Fruit fly (Drosophila melanogaster) whole organism, embryonic: ENCODE data around the gene CG6055.
A peak's percentile ranks its signal among the peaks of the same experiment; 100 is the strongest.

Experiments
- ATbp ChIP-seq: fragments of 200-800 bp; sonication (Bioruptor generic); optimal IDR thresholded peaks from 2 replicates; lab custom pipeline; 2017; ENCODE audit warnings: missing biosample characterization, mild to moderate bottlenecking, missing genetic modification characterization, missing genetic modification reagents
- CG12104 ChIP-seq: fragments of 200-800 bp; sonication (Bioruptor generic); optimal IDR thresholded peaks from 3 replicates; lab custom pipeline; 2016; ENCODE audit warnings: missing biosample characterization, missing genetic modification characterization
- CG1233 ChIP-seq: fragments of 200-800 bp; sonication (Bioruptor generic); optimal IDR thresholded peaks from 4 replicates; lab custom pipeline; 2018; ENCODE audit warnings: missing biosample characterization, mild to moderate bottlenecking, missing genetic modification characterization
- CG13424 ChIP-seq: fragments of 200-800 bp; sonication (Bioruptor generic); optimal IDR thresholded peaks from 2 replicates; lab custom pipeline; 2019; ENCODE audit warnings: missing biosample characterization, mild to moderate bottlenecking, missing genetic modification characterization, moderate library complexity
- CG17328 ChIP-seq: fragments of 200-800 bp; sonication (Bioruptor generic); IDR thresholded peaks from 2 replicates; pipeline ENCODE4 v1.3.6; 2022; ENCODE audit warnings: missing biosample characterization, missing genetic modification characterization
- CG17361 ChIP-seq: fragments of 200-800 bp; sonication (Bioruptor generic); IDR thresholded peaks from 3 replicates; pipeline ENCODE4 v1.3.6; 2022; ENCODE audit warnings: missing biosample characterization, missing genetic modification characterization
- CG17385 ChIP-seq: fragments of 200-800 bp; sonication (Bioruptor generic); optimal IDR thresholded peaks from 3 replicates; lab custom pipeline; 2018; ENCODE audit warnings: missing biosample characterization, mild to moderate bottlenecking, missing genetic modification characterization
- CG17568 ChIP-seq: fragments of 200-800 bp; sonication (Bioruptor generic); optimal IDR thresholded peaks from 2 replicates; lab custom pipeline; 2018; ENCODE audit warnings: missing biosample characterization, mild to moderate bottlenecking, missing genetic modification characterization, moderate library complexity
- CG3163 ChIP-seq: fragments of 200-800 bp; sonication (Bioruptor generic); optimal IDR thresholded peaks from 3 replicates; lab custom pipeline; 2016; ENCODE audit warnings: missing biosample characterization, missing genetic modification characterization
- CG4360 ChIP-seq: fragments of 200-800 bp; sonication (Bioruptor generic); IDR thresholded peaks from 2 replicates; pipeline ENCODE4 v1.3.6; 2022; ENCODE audit warnings: missing biosample characterization, missing genetic modification characterization
- CG4854 ChIP-seq: fragments of 200-800 bp; sonication (Bioruptor generic); optimal IDR thresholded peaks from 2 replicates; lab custom pipeline; 2016; ENCODE audit warnings: missing biosample characterization, missing genetic modification characterization, inconsistent platforms
- CG6765 ChIP-seq: fragments of 200-800 bp; sonication (Bioruptor generic); optimal IDR thresholded peaks from 3 replicates; lab custom pipeline; 2017; ENCODE audit warnings: missing biosample characterization, mild to moderate bottlenecking, missing genetic modification characterization
- CG8388 ChIP-seq: fragments of 200-800 bp; sonication (Bioruptor generic); optimal IDR thresholded peaks from 2 replicates; lab custom pipeline; 2019; ENCODE audit warnings: missing biosample characterization, mild to moderate bottlenecking, missing genetic modification characterization, moderate library complexity
- CG9215 ChIP-seq: fragments of 200-800 bp; sonication (Bioruptor generic); IDR thresholded peaks from 2 replicates; pipeline ENCODE4 v1.3.6; 2022; ENCODE audit warnings: missing biosample characterization, missing genetic modification characterization
- Camta ChIP-seq: fragments of 200-800 bp; sonication (Bioruptor generic); optimal IDR thresholded peaks from 2 replicates; lab custom pipeline; 2016; ENCODE audit warnings: missing biosample characterization, missing genetic modification characterization
- D19A ChIP-seq: fragments of 200-800 bp; optimal IDR thresholded peaks from 3 replicates; lab custom pipeline; 2019; ENCODE audit warnings: missing biosample characterization, mild to moderate bottlenecking, missing genetic modification characterization, moderate library complexity
- Dll ChIP-seq: fragments of 200-800 bp; sonication (Bioruptor generic); IDR thresholded peaks from 4 replicates; pipeline ENCODE4 v1.3.6; 2022; ENCODE audit warnings: missing biosample characterization, missing genetic modification characterization; ENCODE audit not compliant: partially characterized antibody
- Dref ChIP-seq: fragments of 200-800 bp; sonication (Bioruptor generic); IDR thresholded peaks from 2 replicates; pipeline ENCODE4 v1.3.6; 2022; ENCODE audit warnings: missing biosample characterization, missing genetic modification characterization
- Drgx ChIP-seq: fragments of 200-800 bp; sonication (Bioruptor generic); IDR thresholded peaks from 2 replicates; pipeline ENCODE4 v1.3.6; 2022; ENCODE audit warnings: missing biosample characterization, missing genetic modification characterization
- Gsc ChIP-seq: fragments of 200-800 bp; sonication (Bioruptor generic); IDR thresholded peaks from 2 replicates; pipeline ENCODE4 v1.3.6; 2022; ENCODE audit warnings: missing biosample characterization, missing genetic modification characterization
- MBD-R2 ChIP-seq: fragments of 200-800 bp; sonication (Bioruptor generic); IDR thresholded peaks from 2 replicates; pipeline ENCODE4 v1.3.6; 2022; ENCODE audit warnings: missing biosample characterization, missing genetic modification characterization
- NC2β ChIP-seq: fragments of 200-800 bp; sonication (Bioruptor generic); optimal IDR thresholded peaks from 2 replicates; lab custom pipeline; 2016; ENCODE audit warnings: missing biosample characterization, missing genetic modification characterization
- NFAT ChIP-seq: fragments of 200-800 bp; sonication (Bioruptor generic); IDR thresholded peaks from 2 replicates; pipeline ENCODE4 v1.3.6; 2022; ENCODE audit warnings: missing biosample characterization, missing genetic modification characterization
- Neu2 ChIP-seq: fragments of 200-800 bp; sonication (Bioruptor generic); optimal IDR thresholded peaks from 3 replicates; lab custom pipeline; 2016; ENCODE audit warnings: missing biosample characterization, missing genetic modification characterization, borderline replicate concordance
- Nf-YC ChIP-seq: fragments of 200-800 bp; optimal IDR thresholded peaks from 3 replicates; lab custom pipeline; 2019; ENCODE audit warnings: missing biosample characterization, mild to moderate bottlenecking, missing genetic modification characterization, moderate library complexity
- NfI ChIP-seq: fragments of 200-800 bp; sonication (Bioruptor generic); optimal IDR thresholded peaks from 3 replicates; lab custom pipeline; 2018; ENCODE audit warnings: missing biosample characterization, mild to moderate bottlenecking, missing genetic modification characterization, moderate library complexity
- Pdp1 ChIP-seq, 2 experiments: fragments of 200-800 bp; sonication (Bioruptor generic); optimal IDR thresholded peaks; 3 replicates each; lab custom pipeline; 2016; ENCODE audit warnings: missing biosample characterization in 2 of 2, missing genetic modification characterization in 2 of 2, mild to moderate bottlenecking in 1 of 2, moderate library complexity in 1 of 2
- Side ChIP-seq: fragments of 200-800 bp; sonication (Bioruptor generic); optimal IDR thresholded peaks from 2 replicates; lab custom pipeline; 2016; ENCODE audit warnings: missing biosample characterization, missing genetic modification characterization
- Sox102F ChIP-seq: fragments of 200-800 bp; sonication (Bioruptor generic); optimal IDR thresholded peaks from 2 replicates; lab custom pipeline; 2018; ENCODE audit warnings: missing biosample characterization, mild to moderate bottlenecking, missing genetic modification characterization, moderate library complexity
- Xrp1 ChIP-seq: fragments of 200-800 bp; sonication (Bioruptor generic); IDR thresholded peaks from 2 replicates; pipeline ENCODE4 v1.3.6; 2022; ENCODE audit warnings: missing biosample characterization, missing genetic modification characterization
- crp ChIP-seq, 2 experiments: fragments of 200-800 bp; sonication (Bioruptor generic); optimal IDR thresholded peaks; 2 replicates in 1 of 2; 3 replicates in 1 of 2; lab custom pipeline; 2017; ENCODE audit warnings: missing biosample characterization in 2 of 2, missing genetic modification characterization in 2 of 2, mild to moderate bottlenecking in 1 of 2, moderate library complexity in 1 of 2
- da ChIP-seq: fragments of 200-800 bp; sonication (Bioruptor generic); optimal IDR thresholded peaks from 2 replicates; lab custom pipeline; 2016; ENCODE audit warnings: missing biosample characterization, missing genetic modification characterization
- danr ChIP-seq: fragments of 200-800 bp; sonication (Bioruptor generic); IDR thresholded peaks from 2 replicates; pipeline ENCODE4 v1.3.6; 2022; ENCODE audit warnings: missing biosample characterization, missing genetic modification characterization
- dpn ChIP-seq, 2 experiments: fragments of 200-800 bp; sonication (Bioruptor generic); optimal IDR thresholded peaks; 3 replicates each; lab custom pipeline; 2016; ENCODE audit warnings: missing biosample characterization in 2 of 2, missing genetic modification characterization in 2 of 2
- dysf ChIP-seq: fragments of 200-800 bp; sonication (Bioruptor generic); IDR thresholded peaks from 3 replicates; pipeline ENCODE4 v1.3.6; 2022; ENCODE audit warnings: missing biosample characterization, missing genetic modification characterization
- emc ChIP-seq: fragments of 200-800 bp; sonication (Bioruptor generic); optimal IDR thresholded peaks from 2 replicates; lab custom pipeline; 2016; ENCODE audit warnings: missing biosample characterization, missing genetic modification characterization
- esg ChIP-seq: fragments of 200-800 bp; sonication (Bioruptor generic); conservative IDR thresholded peaks from 2 replicates; pipeline ENCODE4 v1.3.6; 2022; ENCODE audit warnings: missing biosample characterization, missing genetic modification characterization
- exex ChIP-seq: fragments of 200-800 bp; sonication (Bioruptor generic); optimal IDR thresholded peaks from 4 replicates; lab custom pipeline; 2018; ENCODE audit warnings: missing biosample characterization, mild to moderate bottlenecking, missing genetic modification characterization, moderate library complexity
- eyg ChIP-seq: fragments of 200-800 bp; sonication (Bioruptor generic); optimal IDR thresholded peaks from 3 replicates; lab custom pipeline; 2016; ENCODE audit warnings: missing biosample characterization, missing genetic modification characterization
- fru ChIP-seq: fragments of >200 bp; optimal IDR thresholded peaks from 2 replicates; lab custom pipeline; 2017
- ftz-f1 ChIP-seq: fragments of 200-800 bp; sonication (Bioruptor generic); optimal IDR thresholded peaks from 2 replicates; lab custom pipeline; 2016; ENCODE audit warnings: missing biosample characterization, missing genetic modification characterization
- gcm ChIP-seq: fragments of 200-800 bp; sonication (Bioruptor generic); optimal IDR thresholded peaks from 2 replicates; lab custom pipeline; 2019; ENCODE audit warnings: missing biosample characterization, mild to moderate bottlenecking, missing genetic modification characterization, moderate library complexity
- ken ChIP-seq: fragments of 200-800 bp; sonication (Bioruptor generic); IDR thresholded peaks from 3 replicates; pipeline ENCODE4 v1.3.6; 2022; ENCODE audit warnings: missing biosample characterization, missing genetic modification characterization
- nerfin-2 ChIP-seq: fragments of 200-800 bp; sonication (Bioruptor generic); IDR thresholded peaks from 2 replicates; pipeline ENCODE4 v1.3.6; 2022; ENCODE audit warnings: missing biosample characterization, missing genetic modification characterization; ENCODE audit not compliant: partially characterized antibody
- odd ChIP-seq: fragments of 200-800 bp; sonication (Bioruptor generic); optimal IDR thresholded peaks from 2 replicates; lab custom pipeline; 2017; ENCODE audit warnings: missing biosample characterization, mild to moderate bottlenecking, missing genetic modification characterization
- pnt ChIP-seq: fragments of 200-800 bp; sonication (Bioruptor generic); optimal IDR thresholded peaks from 3 replicates; lab custom pipeline; 2016; ENCODE audit warnings: missing biosample characterization, missing genetic modification characterization
- row ChIP-seq: fragments of 200-800 bp; sonication (Bioruptor generic); IDR thresholded peaks from 3 replicates; pipeline ENCODE4 v1.3.6; 2022; ENCODE audit warnings: missing biosample characterization, missing genetic modification characterization
- tap ChIP-seq: fragments of 200-800 bp; optimal IDR thresholded peaks from 3 replicates; lab custom pipeline; 2019; ENCODE audit warnings: missing biosample characterization, mild to moderate bottlenecking, missing genetic modification characterization, moderate library complexity
- tgo ChIP-seq: fragments of 200-800 bp; sonication (Bioruptor generic); IDR thresholded peaks from 3 replicates; pipeline ENCODE4 v1.3.6; 2022; ENCODE audit warnings: missing biosample characterization, missing genetic modification characterization
- vnd ChIP-seq: fragments of 200-800 bp; sonication (Bioruptor generic); IDR thresholded peaks from 3 replicates; pipeline ENCODE4 v1.3.6; 2022; ENCODE audit warnings: missing biosample characterization, missing genetic modification characterization; ENCODE audit not compliant: partially characterized antibody
- z ChIP-seq: fragments of 200-800 bp; sonication (Bioruptor generic); IDR thresholded peaks from 3 replicates; pipeline ENCODE4 v1.3.6; 2022; ENCODE audit warnings: missing biosample characterization, missing genetic modification characterization

The CG6055 gene

DNA sequence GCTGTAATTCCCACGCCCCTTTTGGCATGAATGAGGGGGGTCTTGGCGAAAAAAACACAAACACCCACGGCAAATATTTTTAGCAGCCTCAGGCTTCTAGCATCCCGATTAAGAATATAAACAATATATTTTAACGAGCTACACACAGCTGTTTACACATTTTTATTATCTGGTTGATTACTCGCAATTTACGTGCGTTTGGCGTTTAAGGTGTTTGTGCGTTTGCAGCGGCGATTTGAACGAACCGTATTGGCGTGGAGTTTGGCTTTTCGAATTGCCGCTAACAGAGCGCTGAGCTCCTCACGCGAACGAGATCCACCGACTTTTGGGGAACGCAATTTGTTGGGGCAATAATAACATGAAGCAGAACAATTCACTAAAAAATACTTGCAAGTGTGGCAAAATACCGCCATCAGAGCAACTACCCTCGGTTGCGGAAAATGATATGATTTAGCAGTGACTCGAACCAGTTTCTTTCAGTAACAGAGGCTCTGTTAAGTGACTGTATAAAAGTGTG is 29.7 kb downstream of the CG6055 start, which contains the start of gene Ziz (continued):
- TF ChIP-seq CG17385 (GFP tag; lab: Kevin White, UChicago) (peak; percentile 55), CG1233 (GFP tag; lab: Kevin White, UChicago) (peak; percentile 9), eyg (GFP tag; lab: Kevin White, UChicago) (peak; percentile 20), ftz-f1 (peak; percentile 42), CG6765 (GFP tag; lab: Kevin White, UChicago) (no peak), NFAT (peak; percentile 44; the same call in 1 of the 2 replicates), row (peak; percentile 28; the same call in 1 of the 3 replicates), Dll (GFP tag; lab: Robert Waterston, UW) (no peak), MBD-R2 (GFP tag; lab: Robert Waterston, UW) (peak; percentile 23; the same call in 1 of the 2 replicates), ken (GFP tag; lab: Robert Waterston, UW) (peak; percentile 46; the same call in 1 of the 3 replicates), pnt (GFP tag; lab: Kevin White, UChicago) (no peak), Neu2 (no peak), CG17328 (GFP tag; lab: Robert Waterston, UW) (peak; percentile 6; the same call in 1 of the 2 replicates), odd (GFP tag; lab: Kevin White, UChicago) (peak; percentile 56), CG17361 (GFP tag; lab: Robert Waterston, UW) (peak; percentile 34; the same call in 1 of the 3 replicates), NfI (GFP tag; lab: Kevin White, UChicago) (peak; percentile 35), CG12104 (GFP tag; lab: Kevin White, UChicago) (no peak), Gsc (no peak), exex (tag; lab: Kevin White, UChicago) (peak; percentile 2), ATbp (GFP tag; lab: Kevin White, UChicago) (no peak), gcm (GFP tag; lab: Kevin White, UChicago) (peak; percentile 4), Sox102F (no peak), esg (no peak), NC2β (GFP tag; lab: Kevin White, UChicago) (peak; percentile 30), Camta (GFP tag; lab: Kevin White, UChicago) (peak; percentile 6), Pdp1 (GFP tag; optimal IDR thresholded peaks at IDR 0.05; lab: Kevin White, UChicago) (peak in 1 of 2 experiments; percentile 72), CG9215 (GFP tag; lab: Robert Waterston, UW) (no peak), danr (GFP tag; lab: Robert Waterston, UW) (no peak), da (GFP tag; lab: Kevin White, UChicago) (no peak), CG3163 (peak; percentile 51), crp (GFP tag; optimal IDR thresholded peaks at IDR 0.05; lab: Kevin White, UChicago) (no peak), vnd (no peak), Nf-YC (tag; lab: Kevin White, UChicago) (peak; percentile 58), dysf (GFP tag; lab: Robert Waterston, UW) (no peak), z (GFP tag; lab: Robert Waterston, UW) (no peak), Side (GFP tag; lab: Kevin White, UChicago) (no peak), Dref (GFP tag; lab: Robert Waterston, UW) (no peak; the same call in 1 of the 2 replicates), tgo (GFP tag; lab: Robert Waterston, UW) (no peak; the same call in 2 of the 3 replicates), D19A (tag; lab: Kevin White, UChicago) (peak; percentile 32), CG8388 (GFP tag; lab: Kevin White, UChicago) (no peak), Drgx (no peak), CG4854 (GFP tag; lab: Kevin White, UChicago) (peak; percentile 3), CG4360 (GFP tag; lab: Robert Waterston, UW) (no peak), nerfin-2 (GFP tag; lab: Robert Waterston, UW) (no peak), dpn (GFP tag; optimal IDR thresholded peaks at IDR 0.05; lab: Kevin White, UChicago) (peak in 1 of 2 experiments; percentile 42), Xrp1 (GFP tag; lab: Robert Waterston, UW) (no peak), tap (peak; percentile 27), CG13424 (tag; lab: Kevin White, UChicago) (peak; percentile 17), CG17568 (GFP tag; lab: Kevin White, UChicago) (no peak), fru (lab: Kevin White, UChicago) (no peak), emc (no peak)
